Fruit fly (Drosophila melanogaster) whole organism, embryonic: ENCODE measurements around the gene CG14052.

Experiments
- Hsf ChIP-seq: fragments of 200-800 bp; sonication (Bioruptor generic); optimal IDR thresholded peaks from 3 replicates; lab custom pipeline; 2016; ENCODE audit warnings: missing biosample characterization, missing genetic modification characterization
- stc ChIP-seq: fragments of 200-800 bp; sonication (Bioruptor generic); IDR thresholded peaks from 2 replicates; pipeline ENCODE4 v1.3.6; 2022; ENCODE audit warnings: missing biosample characterization, missing genetic modification characterization

DNA sequence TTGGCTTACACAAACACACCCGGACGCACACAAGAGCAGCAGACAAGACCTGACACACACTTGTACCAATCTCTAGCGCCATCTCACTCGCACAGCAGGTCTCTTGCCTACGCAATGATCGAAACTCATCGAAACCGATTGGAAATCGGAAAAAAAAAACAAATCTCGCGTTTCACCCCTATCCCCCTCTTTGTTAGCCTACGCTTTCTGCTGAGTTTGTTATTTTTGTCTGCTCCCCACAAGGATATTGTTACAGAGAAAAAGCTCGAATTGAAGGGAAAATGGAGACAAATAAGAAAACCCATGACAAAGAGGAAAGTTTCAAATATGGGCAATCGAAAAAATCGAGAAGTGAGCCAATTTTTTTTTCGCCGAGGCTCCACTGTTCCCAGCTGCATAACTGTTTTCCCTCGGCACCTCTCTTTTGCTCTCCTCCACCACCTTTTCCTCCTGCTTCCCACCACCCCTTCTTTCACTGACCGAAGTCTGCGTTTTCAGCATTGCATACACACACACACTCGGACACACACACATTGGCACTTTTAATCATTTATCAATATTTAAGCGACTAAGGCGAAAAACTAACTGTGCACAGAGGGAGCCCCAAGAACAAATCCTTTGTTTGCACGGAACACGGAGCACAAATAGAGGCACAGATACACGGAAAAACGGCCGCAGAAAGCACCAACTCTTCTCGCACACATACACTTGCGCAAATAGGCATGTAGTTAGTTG is 46.4 kb downstream of the CG14052 start:
- no peak for TF ChIP-seq Hsf
- TF ChIP-seq stc = no peak
